Fruit fly (Drosophila melanogaster) whole organism, pupa: Measurements from ENCODE around the gene CG43346.

ENCODE experiments used
- CG10348 ChIP-seq: fragments of 200-800 bp; sonication (Bioruptor generic); IDR thresholded peaks from 2 replicates; pipeline ENCODE4 v1.3.6; 2022; ENCODE audit warnings: missing biosample characterization, missing genetic modification characterization
- CG12605 ChIP-seq: fragments of 200-800 bp; sonication (Bioruptor generic); IDR thresholded peaks from 2 replicates; pipeline ENCODE4 v1.3.6; 2022; ENCODE audit warnings: missing biosample characterization, missing genetic modification characterization
- CG13204 ChIP-seq: fragments of 200-800 bp; sonication (Bioruptor generic); optimal IDR thresholded peaks from 2 replicates; lab custom pipeline; 2018; ENCODE audit warnings: missing biosample characterization, mild to moderate bottlenecking, missing genetic modification characterization, moderate library complexity
- CG14655 ChIP-seq: fragments of 200-800 bp; sonication (Bioruptor generic); optimal IDR thresholded peaks from 3 replicates; lab custom pipeline; 2017; ENCODE audit warnings: mild to moderate bottlenecking, missing biosample characterization, missing genetic modification reagents, missing genetic modification characterization
- CG15710 ChIP-seq: fragments of 200-800 bp; sonication (Bioruptor generic); optimal IDR thresholded peaks from 2 replicates; lab custom pipeline; 2018; ENCODE audit warnings: missing biosample characterization, mild to moderate bottlenecking, missing genetic modification characterization, moderate library complexity
- CG17806 ChIP-seq: fragments of 200-800 bp; sonication (Bioruptor generic); optimal IDR thresholded peaks from 2 replicates; lab custom pipeline; 2018; ENCODE audit warnings: missing biosample characterization, mild to moderate bottlenecking, missing genetic modification characterization, moderate library complexity
- CG32121 ChIP-seq: fragments of 200-800 bp; sonication (Bioruptor generic); IDR thresholded peaks from 2 replicates; pipeline ENCODE4 v1.3.6; 2022; ENCODE audit warnings: missing biosample characterization, missing genetic modification characterization
- CG34367 ChIP-seq: fragments of 200-800 bp; sonication (Bioruptor generic); optimal IDR thresholded peaks from 2 replicates; lab custom pipeline; 2018; ENCODE audit warnings: missing biosample characterization, mild to moderate bottlenecking, missing genetic modification characterization
- CG4496 ChIP-seq: fragments of 200-800 bp; sonication (Bioruptor generic); IDR thresholded peaks from 3 replicates; pipeline ENCODE4 v1.3.6; 2022; ENCODE audit warnings: missing biosample characterization, missing genetic modification characterization
- CG8159 ChIP-seq: fragments of 200-800 bp; sonication (Bioruptor generic); optimal IDR thresholded peaks from 3 replicates; lab custom pipeline; 2018; ENCODE audit warnings: missing biosample characterization, mild to moderate bottlenecking, missing genetic modification characterization, moderate library complexity
- CG8301 ChIP-seq: fragments of 200-800 bp; sonication (Bioruptor generic); optimal IDR thresholded peaks from 2 replicates; lab custom pipeline; 2018; ENCODE audit warnings: missing biosample characterization, mild to moderate bottlenecking, missing genetic modification characterization
- CG9948 ChIP-seq: fragments of 200-800 bp; sonication (Bioruptor generic); optimal IDR thresholded peaks from 2 replicates; lab custom pipeline; 2018; ENCODE audit warnings: missing biosample characterization, mild to moderate bottlenecking, missing genetic modification characterization, moderate library complexity
- D1 ChIP-seq: fragments of 200-800 bp; sonication (Bioruptor generic); optimal IDR thresholded peaks from 2 replicates; lab custom pipeline; 2018; ENCODE audit warnings: missing biosample characterization, mild to moderate bottlenecking, missing genetic modification characterization, moderate library complexity
- EcR ChIP-seq: fragments of 200-800 bp; sonication (Bioruptor generic); optimal IDR thresholded peaks from 3 replicates; lab custom pipeline; 2019; ENCODE audit warnings: missing biosample characterization, missing genetic modification characterization, mild to moderate bottlenecking, moderate library complexity, missing genetic modification reagents
- Ets98B ChIP-seq: fragments of 200-800 bp; sonication (Bioruptor generic); IDR thresholded peaks from 2 replicates; pipeline ENCODE4 v1.3.6; 2022; ENCODE audit warnings: missing biosample characterization, missing genetic modification characterization
- Pif1A ChIP-seq: fragments of 200-800 bp; sonication (Bioruptor generic); optimal IDR thresholded peaks from 3 replicates; lab custom pipeline; 2016; ENCODE audit warnings: missing biosample characterization, missing genetic modification characterization
- Pif1B ChIP-seq: fragments of 200-800 bp; sonication (Bioruptor generic); optimal IDR thresholded peaks from 3 replicates; lab custom pipeline; 2016; ENCODE audit warnings: missing biosample characterization, missing genetic modification characterization
- Snoo ChIP-seq: fragments of 200-800 bp; sonication (Bioruptor generic); optimal IDR thresholded peaks from 3 replicates; lab custom pipeline; 2017; ENCODE audit warnings: missing biosample characterization, mild to moderate bottlenecking, missing genetic modification characterization, inconsistent platforms
- fd96Ca ChIP-seq: fragments of 200-800 bp; sonication (Bioruptor generic); IDR thresholded peaks from 3 replicates; pipeline ENCODE4 v1.3.6; 2022; ENCODE audit warnings: missing biosample characterization, missing genetic modification characterization
- gl ChIP-seq: fragments of 200-800 bp; sonication (Bioruptor generic); optimal IDR thresholded peaks from 2 replicates; lab custom pipeline; 2018; ENCODE audit warnings: missing biosample characterization, mild to moderate bottlenecking, missing genetic modification characterization
- rn ChIP-seq: fragments of 200-800 bp; sonication (Bioruptor generic); IDR thresholded peaks from 2 replicates; pipeline ENCODE4 v1.3.6; 2022; ENCODE audit warnings: missing biosample characterization, missing genetic modification characterization

The CG43346 gene

dm6 chr2L:21197178-21197577, 28.8 kb upstream of the CG43346 start:
- TF ChIP-seq CG8159 (tag; lab: Kevin White, UChicago) (peak; percentile 26), Pif1B (peak; percentile 30), Pif1A (GFP tag; lab: Kevin White, UChicago) (peak; percentile 18), EcR (GFP tag; lab: Kevin White, UChicago) (no peak), CG12605 (GFP tag; lab: Robert Waterston, UW) (no peak), CG15710 (no peak), CG4496 (peak; percentile 60; the same call in 1 of the 3 replicates), Ets98B (GFP tag; lab: Robert Waterston, UW) (peak; percentile 42; the same call in 1 of the 2 replicates), CG32121 (GFP tag; lab: Robert Waterston, UW) (peak; percentile 52), CG10348 (GFP tag; lab: Robert Waterston, UW) (no peak), Snoo (tag; lab: Kevin White, UChicago) (no peak), CG9948 (peak; percentile 40), CG34367 (tag; lab: Kevin White, UChicago) (no peak), CG14655 (peak; percentile 53), CG17806 (peak; percentile 47), D1 (tag; lab: Kevin White, UChicago) (no peak), fd96Ca (GFP tag; lab: Robert Waterston, UW) (no peak), gl (tag; lab: Kevin White, UChicago) (no peak), CG8301 (tag; lab: Kevin White, UChicago) (peak; percentile 45), rn (GFP tag; lab: Robert Waterston, UW) (peak; percentile 55), CG13204 (GFP tag; lab: Kevin White, UChicago) (no peak)
- TF ChIP-seq, all 21 proteins: peak for 11

DNA sequence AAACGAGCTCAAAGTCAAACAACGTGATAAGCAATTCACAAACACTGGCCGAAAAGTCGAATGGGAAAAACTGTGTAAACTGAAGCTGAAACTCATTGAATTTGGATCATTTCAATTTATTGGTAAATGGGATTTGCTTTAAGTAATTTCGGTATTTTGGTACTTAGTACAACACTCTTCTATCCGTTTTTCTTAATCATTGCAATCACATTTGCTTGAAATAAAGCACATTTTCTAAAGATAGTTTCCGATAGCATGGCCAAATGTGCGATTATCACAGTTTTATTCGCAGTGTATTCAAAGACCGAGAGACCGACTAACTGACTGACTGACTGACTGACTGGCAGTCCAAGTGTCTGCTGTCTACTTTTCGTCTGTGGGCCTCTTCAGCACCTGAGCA, 28.1 kb upstream of the CG43346 start:
- TF ChIP-seq CG32121 (GFP tag; lab: Robert Waterston, UW) (peak; percentile 47; the same call in 1 of the 2 replicates), CG10348 (GFP tag; lab: Robert Waterston, UW) (no peak), Pif1A (GFP tag; lab: Kevin White, UChicago) (peak; percentile 20), gl (tag; lab: Kevin White, UChicago) (no peak), CG9948 (peak; percentile 50), CG8301 (tag; lab: Kevin White, UChicago) (peak; percentile 58), CG17806 (peak; percentile 17), CG13204 (GFP tag; lab: Kevin White, UChicago) (no peak), CG15710 (no peak), fd96Ca (GFP tag; lab: Robert Waterston, UW) (0 out of 3 replicates have a peak, but pooled peaks have one; percentile 20), CG12605 (GFP tag; lab: Robert Waterston, UW) (no peak), CG8159 (tag; lab: Kevin White, UChicago) (peak; percentile 45), CG4496 (0 out of 3 replicates have a peak, but pooled peaks have one; percentile 23), D1 (tag; lab: Kevin White, UChicago) (no peak), Ets98B (GFP tag; lab: Robert Waterston, UW) (no peak), rn (GFP tag; lab: Robert Waterston, UW) (no peak), CG34367 (tag; lab: Kevin White, UChicago) (peak; percentile 17), Snoo (tag; lab: Kevin White, UChicago) (no peak), CG14655 (peak; percentile 59), Pif1B (no peak), EcR (GFP tag; lab: Kevin White, UChicago) (no peak)

DNA sequence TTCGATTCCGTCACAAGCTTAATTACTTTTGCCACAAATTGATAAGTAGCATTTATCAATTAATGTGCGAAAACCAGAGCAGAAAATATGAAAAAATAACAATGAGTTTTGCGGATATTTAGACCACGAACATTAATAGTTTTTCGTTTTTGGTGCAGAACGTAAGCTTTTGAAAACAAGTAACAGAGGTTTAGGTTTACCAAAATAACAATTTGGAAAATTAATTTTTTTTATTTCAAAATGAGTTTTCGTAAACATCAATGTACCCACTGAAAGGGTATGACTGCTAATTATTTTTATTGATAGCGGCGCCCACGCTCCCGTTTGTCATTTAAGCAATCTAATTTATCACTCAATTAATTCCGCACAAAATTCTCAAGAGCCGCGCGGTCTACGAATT, 26.9 kb upstream of the CG43346 start:
- TF ChIP-seq CG12605 (GFP tag; lab: Robert Waterston, UW) (no peak), CG9948 (no peak), CG17806 (no peak), Pif1A (GFP tag; lab: Kevin White, UChicago) (no peak), Ets98B (GFP tag; lab: Robert Waterston, UW) (no peak), gl (tag; lab: Kevin White, UChicago) (no peak), rn (GFP tag; lab: Robert Waterston, UW) (no peak), CG14655 (no peak)

DNA sequence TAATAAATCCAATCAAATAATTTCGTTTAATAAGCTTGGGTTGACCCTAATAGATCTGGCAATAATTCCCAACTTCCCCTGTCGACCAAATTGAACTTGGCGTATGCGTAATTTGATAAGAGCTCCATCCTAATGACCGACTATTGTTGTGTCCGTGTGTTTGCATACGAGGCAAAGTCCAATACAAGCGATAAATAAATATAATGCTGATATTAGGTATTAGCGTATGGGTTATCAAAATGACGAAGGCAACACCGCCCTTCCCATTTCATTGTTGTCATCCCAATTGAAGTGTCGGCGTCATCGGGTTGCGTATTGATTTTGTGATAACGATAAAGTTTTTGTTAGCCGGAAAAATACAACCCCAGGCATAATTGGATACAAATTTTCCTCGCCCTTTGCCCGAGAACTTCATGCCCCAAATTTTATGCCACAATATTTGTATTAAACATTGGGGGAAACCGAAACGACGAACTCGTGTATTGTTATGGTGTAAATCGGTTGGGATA, 20.9 kb upstream of the CG43346 start:
- TF ChIP-seq Pif1A (GFP tag; lab: Kevin White, UChicago), result no peak
- no peak for TF ChIP-seq CG14655
- TF ChIP-seq CG4496, result no peak
- no peak for TF ChIP-seq CG13204 (GFP tag; lab: Kevin White, UChicago)
- no peak for TF ChIP-seq CG32121 (GFP tag; lab: Robert Waterston, UW)
- TF ChIP-seq gl (tag; lab: Kevin White, UChicago), result no peak
- no peak for TF ChIP-seq CG8301 (tag; lab: Kevin White, UChicago)
- TF ChIP-seq Pif1B, result no peak
- no peak for TF ChIP-seq D1 (tag; lab: Kevin White, UChicago)

dm6 chr2L:21187753-21188152, 19.4 kb upstream of the CG43346 start:
- TF ChIP-seq Ets98B (GFP tag; lab: Robert Waterston, UW) (no peak), CG9948 (no peak), CG4496 (no peak), gl (tag; lab: Kevin White, UChicago) (no peak), Pif1B (no peak), D1 (tag; lab: Kevin White, UChicago) (no peak), EcR (GFP tag; lab: Kevin White, UChicago) (no peak), rn (GFP tag; lab: Robert Waterston, UW) (no peak), CG10348 (GFP tag; lab: Robert Waterston, UW) (no peak), fd96Ca (GFP tag; lab: Robert Waterston, UW) (no peak), CG8159 (tag; lab: Kevin White, UChicago) (no peak), CG17806 (no peak), CG12605 (GFP tag; lab: Robert Waterston, UW) (no peak), Pif1A (GFP tag; lab: Kevin White, UChicago) (no peak), CG13204 (GFP tag; lab: Kevin White, UChicago) (no peak), Snoo (tag; lab: Kevin White, UChicago) (no peak)
